Fruit fly (Drosophila melanogaster) whole organism, embryonic: ENCODE results near the gene Ilp4.

Experiments used
- Abd-B ChIP-seq: fragments of 200-800 bp; sonication (Bioruptor generic); optimal IDR thresholded peaks from 2 replicates; lab custom pipeline; 2018; ENCODE audit warnings: missing biosample characterization, mild to moderate bottlenecking, missing genetic modification characterization, moderate library complexity
- Ada2b ChIP-seq: fragments of 200-800 bp; sonication (Bioruptor generic); IDR thresholded peaks from 2 replicates; pipeline ENCODE4 v1.3.6; 2022; ENCODE audit warnings: missing biosample characterization, missing genetic modification characterization
- CG10147 ChIP-seq: fragments of 200-800 bp; sonication (Bioruptor generic); optimal IDR thresholded peaks from 2 replicates; lab custom pipeline; 2019; ENCODE audit warnings: missing biosample characterization, mild to moderate bottlenecking, missing genetic modification characterization, moderate library complexity
- CG12744 ChIP-seq: fragments of 200-800 bp; sonication (Bioruptor generic); optimal IDR thresholded peaks from 2 replicates; lab custom pipeline; 2016; ENCODE audit warnings: missing biosample characterization, missing genetic modification characterization
- CG13624 ChIP-seq: fragments of 200-800 bp; sonication (Bioruptor generic); optimal IDR thresholded peaks from 2 replicates; lab custom pipeline; 2016; ENCODE audit warnings: missing biosample characterization, missing genetic modification characterization
- CG14710 ChIP-seq: fragments of 200-800 bp; sonication (Bioruptor generic); optimal IDR thresholded peaks from 3 replicates; lab custom pipeline; 2019; ENCODE audit warnings: missing biosample characterization, mild to moderate bottlenecking, missing genetic modification characterization, moderate library complexity
- CG15479 ChIP-seq: fragments of 200-800 bp; sonication (Bioruptor generic); optimal IDR thresholded peaks from 3 replicates; lab custom pipeline; 2019; ENCODE audit warnings: missing biosample characterization, mild to moderate bottlenecking, missing genetic modification characterization, moderate library complexity
- CG15514 ChIP-seq: fragments of 200-800 bp; sonication (Bioruptor generic); optimal IDR thresholded peaks from 3 replicates; lab custom pipeline; 2017; ENCODE audit warnings: missing biosample characterization, missing genetic modification characterization, mild to moderate bottlenecking, moderate library complexity, missing genetic modification reagents
- CG17829 ChIP-seq: fragments of 200-800 bp; optimal IDR thresholded peaks from 2 replicates; lab custom pipeline; 2019; ENCODE audit warnings: missing biosample characterization, mild to moderate bottlenecking, missing genetic modification characterization, moderate library complexity
- CG18262 ChIP-seq: fragments of 200-800 bp; optimal IDR thresholded peaks from 3 replicates; lab custom pipeline; 2019; ENCODE audit warnings: missing biosample characterization, mild to moderate bottlenecking, missing genetic modification characterization, moderate library complexity
- CG18764 ChIP-seq: fragments of 200-800 bp; sonication (Bioruptor generic); optimal IDR thresholded peaks from 3 replicates; lab custom pipeline; 2016; ENCODE audit warnings: missing biosample characterization, missing genetic modification characterization
- CG2129 ChIP-seq: fragments of 200-800 bp; sonication (Bioruptor generic); IDR thresholded peaks from 2 replicates; pipeline ENCODE4 v1.3.6; 2022; ENCODE audit warnings: missing biosample characterization, missing genetic modification characterization; ENCODE audit not compliant: partially characterized antibody
- CG2202 ChIP-seq: fragments of 200-800 bp; sonication (Bioruptor generic); optimal IDR thresholded peaks from 2 replicates; lab custom pipeline; 2018; ENCODE audit warnings: missing biosample characterization, mild to moderate bottlenecking, missing genetic modification characterization
- CG2678 ChIP-seq: fragments of 200-800 bp; sonication (Bioruptor generic); optimal IDR thresholded peaks from 3 replicates; lab custom pipeline; 2019; ENCODE audit warnings: missing biosample characterization, mild to moderate bottlenecking, missing genetic modification characterization, moderate library complexity
- CG34422 ChIP-seq: fragments of 200-800 bp; sonication (Bioruptor generic); IDR thresholded peaks from 3 replicates; pipeline ENCODE4 v1.3.6; 2022; ENCODE audit warnings: missing biosample characterization, missing genetic modification characterization
- CG4328 ChIP-seq: fragments of 200-800 bp; sonication (Bioruptor generic); optimal IDR thresholded peaks from 3 replicates; lab custom pipeline; 2017; ENCODE audit warnings: missing biosample characterization, missing genetic modification reagents, missing genetic modification characterization
- CG8089 ChIP-seq: fragments of 200-800 bp; sonication (Bioruptor generic); optimal IDR thresholded peaks from 3 replicates; lab custom pipeline; 2016; ENCODE audit warnings: missing biosample characterization, missing genetic modification characterization
- CHES-1-like ChIP-seq: fragments of 200-800 bp; sonication (Bioruptor generic); optimal IDR thresholded peaks from 2 replicates; lab custom pipeline; 2016; ENCODE audit warnings: missing biosample characterization, missing genetic modification characterization
- CrebB ChIP-seq: fragments of 200-800 bp; sonication (Bioruptor generic); optimal IDR thresholded peaks from 3 replicates; lab custom pipeline; 2018; ENCODE audit warnings: missing biosample characterization, mild to moderate bottlenecking, missing genetic modification characterization
- Dek ChIP-seq: fragments of 200-800 bp; sonication (Bioruptor generic); optimal IDR thresholded peaks from 3 replicates; lab custom pipeline; 2019; ENCODE audit warnings: missing biosample characterization, mild to moderate bottlenecking, missing genetic modification characterization, moderate library complexity
- E2f2 ChIP-seq: fragments of 200-800 bp; sonication (Bioruptor generic); IDR thresholded peaks from 2 replicates; pipeline ENCODE4 v1.3.6; 2022; ENCODE audit warnings: missing biosample characterization, missing genetic modification characterization
- Ets65A ChIP-seq: fragments of 200-800 bp; sonication (Bioruptor generic); peaks from one replicate; lab custom pipeline; 2016; ENCODE audit warnings: missing biosample characterization, missing genetic modification characterization
- HHEX ChIP-seq: fragments of 200-800 bp; sonication (Bioruptor generic); optimal IDR thresholded peaks from 3 replicates; lab custom pipeline; 2017; ENCODE audit warnings: missing biosample characterization, mild to moderate bottlenecking, missing genetic modification characterization, missing genetic modification reagents
- HLH3B ChIP-seq: fragments of 200-800 bp; sonication (Bioruptor generic); IDR thresholded peaks from 2 replicates; pipeline ENCODE4 v1.3.6; 2022; ENCODE audit warnings: missing biosample characterization, missing genetic modification characterization
- HLH54F ChIP-seq: fragments of 200-800 bp; sonication (Bioruptor generic); optimal IDR thresholded peaks from 3 replicates; lab custom pipeline; 2016; ENCODE audit warnings: missing biosample characterization, missing genetic modification characterization
- MESR4 ChIP-seq: fragments of 200-800 bp; sonication (Bioruptor generic); optimal IDR thresholded peaks from 2 replicates; lab custom pipeline; 2018; ENCODE audit warnings: missing biosample characterization, mild to moderate bottlenecking, missing genetic modification characterization, moderate library complexity
- Mad ChIP-seq: fragments of 200-800 bp; sonication (Bioruptor generic); optimal IDR thresholded peaks from 2 replicates; lab custom pipeline; 2016; ENCODE audit warnings: missing biosample characterization, missing genetic modification characterization
- Mrtf ChIP-seq: fragments of 200-800 bp; sonication (Bioruptor generic); IDR thresholded peaks from 3 replicates; pipeline ENCODE4 v1.3.6; 2022; ENCODE audit warnings: missing biosample characterization, missing genetic modification characterization
- Poxn ChIP-seq: fragments of 200-800 bp; sonication (Bioruptor generic); IDR thresholded peaks from 2 replicates; pipeline ENCODE4 v1.3.6; 2022; ENCODE audit warnings: missing biosample characterization, missing genetic modification characterization
- Ptx1 ChIP-seq: fragments of 200-800 bp; sonication (Bioruptor generic); IDR thresholded peaks from 2 replicates; pipeline ENCODE4 v1.3.6; 2022; ENCODE audit warnings: missing biosample characterization, missing genetic modification characterization
- Rfx ChIP-seq: fragments of 200-800 bp; sonication (Bioruptor generic); IDR thresholded peaks from 2 replicates; pipeline ENCODE4 v1.3.6; 2022; ENCODE audit warnings: missing biosample characterization, missing genetic modification characterization
- Sin3A ChIP-seq: fragments of >200 bp; optimal IDR thresholded peaks from 2 replicates; lab custom pipeline; 2018
- Sox100B ChIP-seq: fragments of 200-800 bp; sonication (Bioruptor generic); optimal IDR thresholded peaks from 3 replicates; lab custom pipeline; 2018; ENCODE audit warnings: missing biosample characterization, mild to moderate bottlenecking, missing genetic modification characterization
- Spps ChIP-seq: fragments of 200-800 bp; sonication (Bioruptor generic); optimal IDR thresholded peaks from 2 replicates; lab custom pipeline; 2018; ENCODE audit warnings: missing biosample characterization, mild to moderate bottlenecking, missing genetic modification characterization
- Sry-δ ChIP-seq: fragments of 200-800 bp; sonication (Bioruptor generic); optimal IDR thresholded peaks from 2 replicates; lab custom pipeline; 2016; ENCODE audit warnings: missing biosample characterization, missing genetic modification characterization
- Trl ChIP-seq, 3 experiments: fragments of >200 bp in 2 of 3; fragments of 200-800 bp in 1 of 3; sonication (Bioruptor generic) in 1 of 3; optimal IDR thresholded peaks; 2 replicates in 1 of 3; 3 replicates in 2 of 3; lab custom pipeline; 2016 to 2017; ENCODE audit warnings: missing biosample characterization in 1 of 3, missing genetic modification characterization in 1 of 3
- bsh ChIP-seq, 2 experiments: fragments of 200-800 bp; sonication (Bioruptor generic); optimal IDR thresholded peaks; 2 replicates each; lab custom pipeline; 2017 to 2018; ENCODE audit warnings: mild to moderate bottlenecking in 2 of 2, missing biosample characterization in 2 of 2, missing genetic modification characterization in 2 of 2, moderate library complexity in 1 of 2
- danr ChIP-seq: fragments of 200-800 bp; sonication (Bioruptor generic); IDR thresholded peaks from 2 replicates; pipeline ENCODE4 v1.3.6; 2022; ENCODE audit warnings: missing biosample characterization, missing genetic modification characterization
- dpn ChIP-seq, 2 experiments: fragments of 200-800 bp; sonication (Bioruptor generic); optimal IDR thresholded peaks; 3 replicates each; lab custom pipeline; 2016; ENCODE audit warnings: missing biosample characterization in 2 of 2, missing genetic modification characterization in 2 of 2
- ems ChIP-seq: fragments of 200-800 bp; sonication (Bioruptor generic); optimal IDR thresholded peaks from 3 replicates; lab custom pipeline; 2016; ENCODE audit warnings: missing biosample characterization, missing genetic modification characterization
- gro ChIP-seq: fragments of 200-800 bp; sonication (Bioruptor generic); optimal IDR thresholded peaks from 2 replicates; lab custom pipeline; 2016; ENCODE audit warnings: missing biosample characterization, missing genetic modification characterization
- knrl ChIP-seq: fragments of 200-800 bp; sonication (Bioruptor generic); IDR thresholded peaks from 3 replicates; pipeline ENCODE4 v1.3.6; 2022; ENCODE audit warnings: missing biosample characterization, missing genetic modification characterization; ENCODE audit not compliant: partially characterized antibody
- lab ChIP-seq: fragments of 200-800 bp; sonication (Bioruptor generic); optimal IDR thresholded peaks from 3 replicates; lab custom pipeline; 2017; ENCODE audit warnings: missing biosample characterization, missing genetic modification characterization, mild to moderate bottlenecking, moderate library complexity, missing genetic modification reagents
- otp ChIP-seq: fragments of 200-800 bp; sonication (Bioruptor generic); IDR thresholded peaks from 3 replicates; pipeline ENCODE4, ENCODE4 v1.3.6; 2022; ENCODE audit warnings: missing biosample characterization, missing genetic modification characterization
- phol ChIP-seq: fragments of 200-800 bp; sonication (Bioruptor generic); optimal IDR thresholded peaks from 3 replicates; lab custom pipeline; 2018; ENCODE audit warnings: missing biosample characterization, mild to moderate bottlenecking, missing genetic modification characterization, moderate library complexity
- schlank ChIP-seq: fragments of 200-800 bp; sonication (Bioruptor generic); optimal IDR thresholded peaks from 2 replicates; lab custom pipeline; 2018; ENCODE audit warnings: missing biosample characterization, mild to moderate bottlenecking, missing genetic modification characterization
- sd ChIP-seq: fragments of 200-800 bp; sonication (Bioruptor generic); optimal IDR thresholded peaks from 3 replicates; lab custom pipeline; 2018; ENCODE audit warnings: missing biosample characterization, mild to moderate bottlenecking, missing genetic modification characterization, moderate library complexity
- sens ChIP-seq: fragments of 200-800 bp; sonication (Bioruptor generic); peaks from one replicate; lab custom pipeline; 2016; ENCODE audit warnings: missing biosample characterization, missing genetic modification characterization
- tgo ChIP-seq: fragments of 200-800 bp; sonication (Bioruptor generic); IDR thresholded peaks from 3 replicates; pipeline ENCODE4 v1.3.6; 2022; ENCODE audit warnings: missing biosample characterization, missing genetic modification characterization
- unpg ChIP-seq: fragments of 200-800 bp; sonication (Bioruptor generic); optimal IDR thresholded peaks from 3 replicates; lab custom pipeline; 2018; ENCODE audit warnings: missing biosample characterization, mild to moderate bottlenecking, missing genetic modification characterization, moderate library complexity
- vvl ChIP-seq: fragments of 200-800 bp; sonication (Bioruptor generic); IDR thresholded peaks from 2 replicates; pipeline ENCODE4 v1.3.6; 2022; ENCODE audit warnings: missing biosample characterization, missing genetic modification characterization

Gene Ilp4

dm6 chr3L:9838534-9838933 lies 34.5 kb upstream of the Ilp4 start, which contains the start of gene Cdk8 (continued):
- TF ChIP-seq knrl (GFP tag; lab: Robert Waterston, UW) (no peak; the same call in 2 of the 3 replicates), CG2202 (tag; lab: Kevin White, UChicago) (no peak), sens (GFP tag; lab: Kevin White, UChicago) (peak; percentile 84), CG2129 (no peak), CG14710 (peak; percentile 56), MESR4 (GFP tag; lab: Kevin White, UChicago) (peak; percentile 26), Trl (optimal IDR thresholded peaks at IDR 0.05; lab: Kevin White, UChicago) (no peak), Trl (GFP tag; optimal IDR thresholded peaks at IDR 0.05; lab: Kevin White, UChicago) (no peak), CrebB (tag; lab: Kevin White, UChicago) (no peak), CG4328 (GFP tag; lab: Kevin White, UChicago) (no peak), dpn (GFP tag; optimal IDR thresholded peaks at IDR 0.05; lab: Kevin White, UChicago) (peak in 1 of 2 experiments; percentile 57), CG15514 (peak; percentile 39), Mrtf (GFP tag; lab: Robert Waterston, UW) (no peak), otp (GFP tag; lab: Robert Waterston, UW) (no peak), vvl (GFP tag; lab: Robert Waterston, UW) (peak; percentile 56; the same call in 1 of the 2 replicates), sd (tag; lab: Kevin White, UChicago) (peak; percentile 87), HHEX (GFP tag; lab: Kevin White, UChicago) (no peak), Abd-B (GFP tag; lab: Kevin White, UChicago) (no peak), Sin3A (lab: Kevin White, UChicago) (no peak), Poxn (GFP tag; lab: Robert Waterston, UW) (no peak), CG10147 (GFP tag; lab: Kevin White, UChicago) (peak; percentile 52), Rfx (GFP tag; lab: Robert Waterston, UW) (peak; percentile 53), HLH3B (GFP tag; lab: Robert Waterston, UW) (no peak), CHES-1-like (peak; percentile 49), CG13624 (GFP tag; lab: Kevin White, UChicago) (peak; percentile 29), gro (GFP tag; lab: Kevin White, UChicago) (peak; percentile 39), Ets65A (GFP tag; lab: Kevin White, UChicago) (no peak), CG17829 (tag; lab: Kevin White, UChicago) (peak; percentile 58), Ada2b (GFP tag; lab: Robert Waterston, UW) (peak; percentile 18; the same call in 1 of the 2 replicates), CG18262 (tag; lab: Kevin White, UChicago) (peak; percentile 39), ems (GFP tag; lab: Kevin White, UChicago) (peak; percentile 3), lab (GFP tag; lab: Kevin White, UChicago) (peak; percentile 29), phol (peak; percentile 67), CG15479 (GFP tag; lab: Kevin White, UChicago) (no peak), unpg (GFP tag; lab: Kevin White, UChicago) (peak; percentile 38), schlank (tag; lab: Kevin White, UChicago) (no peak), bsh (GFP tag; optimal IDR thresholded peaks at IDR 0.05; lab: Kevin White, UChicago) (peak in 1 of 2 experiments; percentile 47), CG12744 (GFP tag; lab: Kevin White, UChicago) (peak; percentile 35), CG18764 (GFP tag; lab: Kevin White, UChicago) (peak; percentile 26), CG2678 (tag; lab: Kevin White, UChicago) (no peak), Sry-δ (GFP tag; lab: Kevin White, UChicago) (peak; percentile 39), danr (GFP tag; lab: Robert Waterston, UW) (no peak), E2f2 (GFP tag; lab: Robert Waterston, UW) (peak; percentile 70), Ptx1 (GFP tag; lab: Robert Waterston, UW) (no peak), CG8089 (GFP tag; lab: Kevin White, UChicago) (no peak), Spps (tag; lab: Kevin White, UChicago) (no peak), Sox100B (GFP tag; lab: Kevin White, UChicago) (no peak), Dek (peak; percentile 24), CG34422 (peak; percentile 51; the same call in 1 of the 3 replicates), Mad (GFP tag; lab: Kevin White, UChicago) (no peak), tgo (GFP tag; lab: Robert Waterston, UW) (peak; percentile 22; the same call in 1 of the 3 replicates), HLH54F (peak; percentile 32)
